Fruit fly (Drosophila melanogaster) Kc167 (cell line): Measurements from ENCODE around the gene CG15209.

ENCODE experiments used
- Myc ChIP-seq: fragments of >200 bp; optimal IDR thresholded peaks from 2 replicates; lab custom pipeline; 2017; ENCODE audit warnings: missing external identifiers
- Sin3A ChIP-seq: fragments of >200 bp; optimal IDR thresholded peaks from 2 replicates; lab custom pipeline; 2018; ENCODE audit warnings: missing external identifiers
- h ChIP-seq: fragments of >200 bp; optimal IDR thresholded peaks from 3 replicates; lab custom pipeline; 2018; ENCODE audit warnings: missing external identifiers
- insv ChIP-seq: fragments of >200 bp; optimal IDR thresholded peaks from 3 replicates; lab custom pipeline; 2018; ENCODE audit warnings: missing external identifiers
- psq ChIP-seq: fragments of >200 bp; optimal IDR thresholded peaks from 2 replicates; lab custom pipeline; 2017; ENCODE audit warnings: missing external identifiers
- ttk ChIP-seq: sonication (Bioruptor generic); optimal IDR thresholded peaks from 2 replicates; lab custom pipeline; 2017; ENCODE audit warnings: missing external identifiers

CG15209 gene

DNA sequence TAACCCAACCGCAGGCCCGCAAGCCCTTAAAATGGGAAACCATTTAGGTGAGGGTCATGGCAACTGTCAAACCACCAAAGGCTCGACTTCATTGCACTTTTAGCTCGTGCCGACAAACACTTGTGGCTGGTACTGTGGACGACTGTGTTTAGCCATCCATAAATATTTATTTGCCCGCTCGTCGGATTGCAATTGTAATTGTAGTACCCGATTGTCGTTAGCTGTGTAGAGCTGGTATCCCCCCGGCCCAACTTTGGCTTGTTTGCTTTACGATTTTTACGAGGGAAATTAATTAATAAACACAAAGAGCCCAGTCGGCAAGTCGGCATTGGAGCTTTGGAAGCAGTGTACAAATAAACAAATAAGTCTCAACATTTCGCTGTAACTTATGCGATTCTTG lies 3.3 kb downstream of the CG15209 start:
- no peak for TF ChIP-seq psq
- no peak for TF ChIP-seq ttk
- no peak for TF ChIP-seq Myc (lab: Kevin White, UChicago)
- no peak for TF ChIP-seq h
- TF ChIP-seq insv (lab: Kevin White, UChicago): no peak
- TF ChIP-seq Sin3A (lab: Kevin White, UChicago): no peak

- TF ChIP-seq insv (lab: Kevin White, UChicago): no peak
- no peak for TF ChIP-seq psq
- TF ChIP-seq h: no peak
- TF ChIP-seq Sin3A (lab: Kevin White, UChicago): no peak
Observed at dm6 chrX:10846972-10847435, 5.0 kb downstream of the CG15209 start, which contains the start of gene sbr. Gene sbr, minus strand, starts transcription at chrX:10847092.

dm6 chrX:10847436-10847446 lies 5.2 kb downstream of the CG15209 start, which contains the start of gene Pgls:
Gene Pgls, plus strand, starts transcription at chrX:10847438.
- TF ChIP-seq h (no peak), psq (no peak), insv (lab: Kevin White, UChicago) (no peak), ttk (no peak), Myc (lab: Kevin White, UChicago) (no peak), Sin3A (lab: Kevin White, UChicago) (no peak)

- no peak for TF ChIP-seq ttk
Observed at dm6 chrX:10847447-10847846, 5.4 kb downstream of the CG15209 start.

DNA sequence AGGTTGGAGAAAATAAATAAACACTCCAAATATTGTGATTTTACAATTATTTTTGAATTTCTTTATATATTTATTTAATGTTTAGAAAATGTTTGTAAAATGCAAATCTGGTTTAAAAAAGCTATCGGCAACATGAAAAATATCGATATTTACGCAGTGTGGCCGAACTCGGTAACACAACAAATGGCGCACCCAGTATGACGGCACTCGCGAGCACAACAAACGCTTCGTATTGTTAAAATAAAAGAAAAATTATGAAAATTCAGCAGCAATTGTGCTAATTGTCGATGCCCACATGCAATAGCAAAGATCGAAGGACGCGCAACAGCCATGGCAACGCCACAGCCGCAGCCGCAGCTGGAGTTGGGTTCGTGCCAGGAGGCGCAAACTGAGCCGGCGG lies 6.6 kb downstream of the CG15209 start, which contains the start of gene CG2202:
CG2202 (plus strand) TSS at position 193 of the 400 bp plus-strand sequence.
- TF ChIP-seq psq (no peak), Sin3A (lab: Kevin White, UChicago) (no peak), ttk (no peak), Myc (lab: Kevin White, UChicago) (no peak), h (no peak), insv (lab: Kevin White, UChicago) (no peak)

DNA sequence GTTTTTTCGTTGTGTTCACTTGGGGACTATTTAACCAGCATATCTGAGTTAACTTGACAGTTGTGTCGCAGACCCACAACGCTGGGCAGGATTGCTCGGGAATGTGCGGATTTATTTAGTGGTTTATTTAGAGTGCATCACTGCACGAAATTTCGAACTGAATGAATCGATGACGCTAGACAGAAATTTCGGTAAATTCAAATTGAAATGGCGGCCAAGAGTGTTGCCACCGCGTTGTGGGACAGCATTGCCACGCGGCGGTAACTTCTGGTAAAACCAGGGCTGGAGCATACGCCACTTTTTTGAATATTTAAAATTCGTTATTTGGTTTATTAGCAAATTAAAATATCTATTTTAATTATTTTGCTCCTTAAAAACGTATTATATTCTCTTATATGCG lies 12.7 kb downstream of the CG15209 start, which contains the start of gene feo:
feo (minus strand) TSS at position 184 of the 400 bp plus-strand sequence.
- TF ChIP-seq Myc (lab: Kevin White, UChicago) (no peak), psq (no peak), Sin3A (lab: Kevin White, UChicago) (no peak), h (no peak), ttk (no peak), insv (lab: Kevin White, UChicago) (no peak)

dm6 chrX:10857376-10857775 lies 15.4 kb downstream of the CG15209 start, which contains the start of the genes sofe and CG2186:
Gene sofe, minus strand, starts transcription at chrX:10857413.
Gene CG2186, plus strand, starts transcription at chrX:10857655.
- no peak for TF ChIP-seq h
- no peak for TF ChIP-seq insv (lab: Kevin White, UChicago)
- no peak for TF ChIP-seq Myc (lab: Kevin White, UChicago)
- no peak for TF ChIP-seq Sin3A (lab: Kevin White, UChicago)
- TF ChIP-seq ttk: no peak
- TF ChIP-seq psq: no peak

DNA sequence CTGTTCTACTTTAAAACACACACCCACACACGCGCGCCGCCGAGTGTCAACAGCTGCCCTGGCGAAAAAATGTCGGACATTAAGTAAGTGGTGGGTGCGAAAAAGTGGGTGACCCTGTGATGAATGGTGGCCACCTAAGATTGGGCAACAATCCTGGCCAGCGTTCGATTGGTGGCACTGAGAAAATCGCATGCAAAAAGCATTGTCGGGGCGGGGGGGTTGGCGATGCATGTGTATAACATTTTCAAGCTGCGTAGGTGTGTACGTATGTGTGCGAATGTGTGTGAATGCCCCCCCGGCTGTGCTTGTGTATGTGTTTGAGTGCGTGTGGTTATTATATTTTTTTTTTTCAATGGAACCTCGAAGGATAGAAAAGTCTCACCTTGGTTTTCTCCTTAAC lies 15.8 kb downstream of the CG15209 start:
- TF ChIP-seq Myc (lab: Kevin White, UChicago) (no peak), psq (no peak), insv (lab: Kevin White, UChicago) (no peak), h (no peak), Sin3A (lab: Kevin White, UChicago) (no peak), ttk (no peak)

DNA sequence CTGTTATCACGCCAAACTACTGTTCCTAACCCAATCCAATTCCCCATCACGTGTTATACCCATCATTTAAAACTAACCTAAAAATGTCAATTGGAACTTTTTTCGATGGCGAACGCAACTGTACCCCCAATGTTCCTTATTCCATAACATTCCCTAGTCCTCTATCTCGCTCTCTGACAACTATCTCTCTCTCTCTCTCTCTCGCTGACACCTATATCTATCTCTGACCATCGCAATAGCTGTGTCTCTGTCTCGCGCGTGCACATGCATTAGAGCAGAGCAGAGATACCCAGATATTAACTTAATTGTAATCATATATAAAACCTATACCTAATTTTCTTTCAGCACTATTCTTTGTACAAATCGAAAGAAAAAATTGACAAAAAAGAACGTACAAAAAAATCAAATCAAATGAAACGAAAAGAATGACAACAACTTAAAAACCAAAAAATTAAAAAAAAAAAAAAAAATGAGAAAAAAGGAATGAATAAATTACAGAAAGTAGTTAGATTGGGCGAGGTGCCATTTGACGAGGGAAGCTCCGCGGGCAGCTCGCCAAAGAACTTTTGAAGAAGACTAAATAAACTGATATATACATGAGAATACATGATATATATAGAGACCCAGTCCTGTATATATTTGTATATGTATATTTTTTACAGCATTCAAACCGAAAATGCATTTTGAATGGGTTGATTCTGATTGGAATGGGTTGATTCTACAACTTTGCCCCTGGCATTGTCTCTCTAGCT lies 23.8 kb downstream of the CG15209 start:
- TF ChIP-seq Sin3A (lab: Kevin White, UChicago) (no peak), psq (no peak), insv (lab: Kevin White, UChicago) (no peak), h (no peak), ttk (no peak), Myc (lab: Kevin White, UChicago) (no peak)

dm6 chrX:10867692-10868091 lies 25.7 kb downstream of the CG15209 start:
- no peak for TF ChIP-seq h
- TF ChIP-seq Sin3A (lab: Kevin White, UChicago): no peak
- TF ChIP-seq psq: no peak
- no peak for TF ChIP-seq insv (lab: Kevin White, UChicago)
- no peak for TF ChIP-seq Myc (lab: Kevin White, UChicago)
- TF ChIP-seq ttk: no peak

dm6 chrX:10869045-10869444 lies 27.0 kb downstream of the CG15209 start, which contains the start of gene CG2157:
Gene CG2157, plus strand, starts transcription at chrX:10869284.
- no peak for TF ChIP-seq psq
- no peak for TF ChIP-seq Myc (lab: Kevin White, UChicago)
- no peak for TF ChIP-seq insv (lab: Kevin White, UChicago)
- no peak for TF ChIP-seq ttk
- no peak for TF ChIP-seq Sin3A (lab: Kevin White, UChicago)
- no peak for TF ChIP-seq h

DNA sequence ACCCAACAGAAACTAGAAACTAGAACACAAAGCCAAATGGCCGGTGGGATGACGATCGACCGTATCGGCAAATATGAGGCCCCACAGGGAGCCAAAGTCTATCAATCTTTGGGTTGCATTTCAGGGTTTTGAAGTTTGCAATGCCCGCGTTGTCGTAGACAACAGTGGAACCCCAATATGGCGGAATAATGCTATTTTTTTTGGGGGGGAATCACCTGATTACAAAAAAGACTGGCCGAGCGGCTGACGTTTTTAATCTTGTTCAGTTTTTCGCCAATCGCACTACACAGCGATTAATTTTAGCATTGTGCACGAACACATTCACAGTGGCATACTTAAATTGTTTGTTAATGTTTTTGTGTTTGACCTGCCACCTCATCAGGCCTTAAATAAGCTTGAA lies 34.4 kb downstream of the CG15209 start:
- TF ChIP-seq psq (no peak), insv (lab: Kevin White, UChicago) (no peak), h (no peak), Sin3A (lab: Kevin White, UChicago) (no peak), ttk (no peak), Myc (lab: Kevin White, UChicago) (no peak)

DNA sequence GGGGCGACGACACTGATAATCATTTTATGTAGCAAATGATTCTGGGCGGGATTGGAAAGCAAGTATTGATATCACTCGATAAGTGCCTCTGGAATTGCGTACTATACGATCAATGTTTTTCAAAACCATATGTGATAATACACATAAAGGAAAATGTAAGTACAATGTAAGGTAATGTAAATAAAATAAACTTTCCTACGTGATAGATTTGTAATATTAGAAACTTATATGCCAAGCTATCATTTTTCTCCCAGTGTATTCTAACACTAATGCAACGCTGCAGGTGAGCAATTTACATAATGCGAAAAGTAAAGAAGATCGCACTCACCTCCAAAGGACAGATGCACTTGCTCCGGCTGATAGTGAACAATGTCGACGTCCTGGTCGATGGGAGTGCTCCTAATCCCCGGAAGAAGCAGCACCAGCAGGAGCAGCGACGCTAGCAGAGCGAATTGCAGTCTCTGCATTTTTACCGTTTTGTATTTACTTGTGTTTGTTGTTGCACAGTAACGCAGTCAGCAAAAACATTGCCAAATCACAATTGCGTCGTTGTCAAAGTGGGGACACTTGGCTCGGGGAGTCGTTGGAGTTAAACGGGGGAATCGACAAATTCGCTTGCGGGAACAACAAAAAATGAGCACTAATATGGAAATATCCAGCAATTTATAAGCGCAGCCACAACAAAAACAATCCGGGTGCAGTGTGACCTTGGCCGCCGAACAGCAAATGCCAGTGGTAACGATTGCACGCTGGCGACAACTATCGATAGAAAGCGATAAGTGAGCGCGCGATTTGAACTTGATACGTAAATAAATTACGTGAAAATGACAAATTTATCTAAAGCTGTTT lies 35.3 kb downstream of the CG15209 start, which contains the start of gene CG1637:
CG1637 (minus strand) TSS at position 807 of the 849 bp plus-strand sequence.
- TF ChIP-seq h (no peak), insv (lab: Kevin White, UChicago) (no peak), psq (no peak), Sin3A (lab: Kevin White, UChicago) (no peak), Myc (lab: Kevin White, UChicago) (no peak), ttk (no peak)
